Worm (Caenorhabditis elegans) whole organism, young adult: Measurements from ENCODE around the gene clc-6.

Source experiments
- B0336.3 ChIP-seq: fragments of 200-800 bp; sonication (Bioruptor generic); IDR thresholded peaks from 2 replicates; pipeline ENCODE4 v1.3.6; 2022; ENCODE audit warnings: missing genetic modification characterization, missing compliant biosample characterization
- C17E4.6 ChIP-seq: fragments of 200-800 bp; sonication (Bioruptor generic); IDR thresholded peaks from 2 replicates; pipeline ENCODE4 v1.3.6; 2022; ENCODE audit warnings: missing genetic modification reagents, missing genetic modification characterization, missing compliant biosample characterization
- F22D6.2 ChIP-seq: sonication (generic microtip); optimal IDR thresholded peaks from 2 replicates; lab custom pipeline; 2016; ENCODE audit warnings: mild to moderate bottlenecking, missing genetic modification characterization, missing compliant biosample characterization
- F23B12.7 ChIP-seq: sonication (generic microtip); optimal IDR thresholded peaks from 2 replicates; lab custom pipeline; 2017; ENCODE audit warnings: missing genetic modification characterization, mild to moderate bottlenecking, missing compliant biosample characterization, antibody characterized with exemption, moderate library complexity; ENCODE audit not compliant: insufficient read depth
- F55B11.4 ChIP-seq: sonication (generic microtip); optimal IDR thresholded peaks from 2 replicates; lab custom pipeline; 2016; ENCODE audit warnings: missing compliant biosample characterization, missing genetic modification characterization, borderline replicate concordance; ENCODE audit not compliant: insufficient read depth
- Y56A3A.18 ChIP-seq: fragments of 200-800 bp; sonication (Bioruptor generic); IDR thresholded peaks from 2 replicates; pipeline ENCODE4 v1.3.6; 2022; ENCODE audit warnings: missing genetic modification reagents, missing genetic modification characterization, missing compliant biosample characterization
- Y95B8A.8 ChIP-seq: fragments of 200-800 bp; sonication (Bioruptor generic); IDR thresholded peaks from 2 replicates; pipeline ENCODE4 v1.3.6; 2022; ENCODE audit warnings: missing genetic modification reagents, missing genetic modification characterization, missing compliant biosample characterization
- ZK185.1 ChIP-seq: sonication (generic microtip); optimal IDR thresholded peaks from 2 replicates; lab custom pipeline; 2016; ENCODE audit warnings: mild to moderate bottlenecking, missing genetic modification characterization, missing compliant biosample characterization; ENCODE audit not compliant: poor library complexity, severe bottlenecking
- athp-1 ChIP-seq: sonication (generic microtip); optimal IDR thresholded peaks from 2 replicates; lab custom pipeline; 2017; ENCODE audit warnings: mild to moderate bottlenecking, missing genetic modification characterization, missing compliant biosample characterization
- attf-3 ChIP-seq: fragments of 200-800 bp; sonication (Bioruptor generic); conservative IDR thresholded peaks from 2 replicates; pipeline ENCODE4 v1.3.6; 2022; ENCODE audit warnings: missing genetic modification reagents, missing genetic modification characterization, missing compliant biosample characterization
- attf-6 ChIP-seq: fragments of 200-800 bp; sonication (Bioruptor generic); IDR thresholded peaks from 2 replicates; pipeline ENCODE4 v1.3.6; 2022; ENCODE audit warnings: missing genetic modification reagents, missing genetic modification characterization, missing compliant biosample characterization
- bed-1 ChIP-seq: fragments of 200-800 bp; sonication (Bioruptor generic); IDR thresholded peaks from 2 replicates; pipeline ENCODE4 v1.3.6; 2022; ENCODE audit warnings: missing genetic modification reagents, missing genetic modification characterization, missing compliant biosample characterization
- bed-2 ChIP-seq: fragments of 200-800 bp; sonication (Bioruptor generic); IDR thresholded peaks from 2 replicates; pipeline ENCODE4 v1.3.6; 2022; ENCODE audit warnings: missing genetic modification reagents, missing genetic modification characterization, missing compliant biosample characterization
- cebp-2 ChIP-seq: fragments of 200-800 bp; sonication (Bioruptor generic); IDR thresholded peaks from 2 replicates; pipeline ENCODE4 v1.3.6; 2022; ENCODE audit warnings: missing genetic modification characterization, missing compliant biosample characterization
- ceh-100 ChIP-seq: fragments of 200-800 bp; sonication (Bioruptor generic); IDR thresholded peaks from 2 replicates; pipeline ENCODE4 v1.3.6; 2022; ENCODE audit warnings: missing genetic modification reagents, missing genetic modification characterization, missing compliant biosample characterization
- ceh-58 ChIP-seq: fragments of 200-800 bp; sonication (Bioruptor generic); IDR thresholded peaks from 2 replicates; pipeline ENCODE4 v1.3.6; 2022; ENCODE audit warnings: missing genetic modification characterization, missing compliant biosample characterization
- chd-7 ChIP-seq: sonication (generic microtip); optimal IDR thresholded peaks from 2 replicates; lab custom pipeline; 2016; ENCODE audit warnings: mild to moderate bottlenecking, missing genetic modification characterization, moderate library complexity, missing compliant biosample characterization
- dpff-1 ChIP-seq: sonication (generic microtip); optimal IDR thresholded peaks from 2 replicates; lab custom pipeline; 2017; ENCODE audit warnings: mild to moderate bottlenecking, missing genetic modification characterization, missing compliant biosample characterization
- dpl-1 ChIP-seq: fragments of 150-350 bp; optimal IDR thresholded peaks from 2 replicates; lab custom pipeline; 2014; ENCODE audit warnings: missing biosample characterization, missing genetic modification reagents, missing genetic modification characterization
- efl-1 ChIP-seq: fragments of 150-350 bp; optimal IDR thresholded peaks from 2 replicates; lab custom pipeline; 2014; ENCODE audit warnings: missing biosample characterization, missing genetic modification reagents, missing genetic modification characterization
- ekl-4 ChIP-seq: fragments of 200-800 bp; sonication (Bioruptor generic); IDR thresholded peaks from 2 replicates; pipeline ENCODE4 v1.3.6; 2022; ENCODE audit warnings: missing genetic modification reagents, missing genetic modification characterization, missing compliant biosample characterization
- gei-17 ChIP-seq: fragments of 200-800 bp; sonication (Bioruptor generic); optimal IDR thresholded peaks from 2 replicates; lab custom pipeline; 2018; ENCODE audit warnings: mild to moderate bottlenecking, missing genetic modification characterization, missing compliant biosample characterization
- hlh-12 ChIP-seq: sonication (generic microtip); optimal IDR thresholded peaks from 2 replicates; lab custom pipeline; 2016; ENCODE audit warnings: missing genetic modification characterization, missing compliant biosample characterization
- hrde-1 ChIP-seq: sonication (generic microtip); optimal IDR thresholded peaks from 2 replicates; lab custom pipeline; 2016; ENCODE audit warnings: missing genetic modification characterization, mild to moderate bottlenecking, missing compliant biosample characterization, moderate library complexity, missing genotype, missing genetic modification reagents, borderline replicate concordance
- hsf-1 ChIP-seq: fragments of 200-800 bp; sonication (Bioruptor generic); IDR thresholded peaks from 2 replicates; pipeline ENCODE4 v1.3.6; 2022; ENCODE audit warnings: missing genetic modification reagents, missing genetic modification characterization, missing compliant biosample characterization
- lin-26 ChIP-seq: fragments of 200-800 bp; sonication (Bioruptor generic); IDR thresholded peaks from 2 replicates; pipeline ENCODE4 v1.3.6; 2022; ENCODE audit warnings: missing genetic modification reagents, missing genetic modification characterization, missing compliant biosample characterization
- lin-35 ChIP-seq, 3 experiments: fragments of 150-350 bp in 2 of 3; sonication (generic microtip) in 1 of 3; optimal IDR thresholded peaks; 2 replicates each; lab custom pipeline; 2014 to 2018; ENCODE audit warnings: missing biosample characterization in 3 of 3, missing genetic modification characterization in 3 of 3, missing genetic modification reagents in 3 of 3
- lir-1 ChIP-seq: fragments of 200-800 bp; sonication (Bioruptor generic); conservative IDR thresholded peaks from 2 replicates; pipeline ENCODE4 v1.3.6; 2022; ENCODE audit warnings: missing genetic modification reagents, missing genetic modification characterization, missing compliant biosample characterization
- lsy-27 ChIP-seq: sonication (generic microtip); optimal IDR thresholded peaks from 2 replicates; lab custom pipeline; 2017; ENCODE audit warnings: missing genetic modification characterization, mild to moderate bottlenecking, missing compliant biosample characterization, antibody characterized with exemption, missing genotype, borderline replicate concordance; ENCODE audit not compliant: insufficient read depth
- madf-8 ChIP-seq: fragments of 200-800 bp; sonication (Bioruptor generic); conservative IDR thresholded peaks from 2 replicates; pipeline ENCODE4 v1.3.6; 2022; ENCODE audit warnings: missing genetic modification reagents, missing genetic modification characterization, missing compliant biosample characterization
- mcd-1 ChIP-seq: fragments of 200-800 bp; sonication (Bioruptor generic); IDR thresholded peaks from 2 replicates; pipeline ENCODE4 v1.3.6; 2022; ENCODE audit warnings: missing genetic modification reagents, missing genetic modification characterization, missing compliant biosample characterization
- mes-4 ChIP-seq: sonication (generic microtip); optimal IDR thresholded peaks from 2 replicates; lab custom pipeline; 2016; ENCODE audit warnings: missing genotype, missing genetic modification characterization, missing compliant biosample characterization
- nfya-2 ChIP-seq: fragments of 200-800 bp; sonication (Bioruptor generic); IDR thresholded peaks from 2 replicates; pipeline ENCODE4 v1.3.6; 2022; ENCODE audit warnings: missing genetic modification reagents, missing genetic modification characterization, missing compliant biosample characterization
- nfyb-1 ChIP-seq: fragments of 200-800 bp; sonication (Bioruptor generic); IDR thresholded peaks from 2 replicates; pipeline ENCODE4 v1.3.6; 2022; ENCODE audit warnings: missing genetic modification reagents, missing genetic modification characterization, missing compliant biosample characterization
- nhr-120 ChIP-seq: fragments of 200-800 bp; sonication (Bioruptor generic); IDR thresholded peaks from 2 replicates; pipeline ENCODE4 v1.3.6; 2022; ENCODE audit warnings: missing genetic modification characterization, missing compliant biosample characterization
- rec-8 ChIP-seq, 2 experiments: sonication (generic microtip); optimal IDR thresholded peaks; 2 replicates each; lab custom pipeline; 2016; ENCODE audit warnings: mild to moderate bottlenecking in 2 of 2, missing genetic modification characterization in 2 of 2, missing genetic modification reagents in 2 of 2, missing genotype in 2 of 2, missing biosample characterization in 1 of 2, missing compliant biosample characterization in 1 of 2, moderate library complexity in 1 of 2
- repo-1 ChIP-seq: sonication (generic microtip); optimal IDR thresholded peaks from 2 replicates; lab custom pipeline; 2017; ENCODE audit warnings: mild to moderate bottlenecking, missing genetic modification characterization, missing compliant biosample characterization
- snpc-1.1 ChIP-seq: sonication (generic microtip); optimal IDR thresholded peaks from 2 replicates; lab custom pipeline; 2017; ENCODE audit warnings: missing genetic modification characterization, mild to moderate bottlenecking, missing compliant biosample characterization, antibody characterized with exemption, moderate library complexity, missing genotype, missing genetic modification reagents; ENCODE audit not compliant: insufficient read depth
- snpc-1.3 ChIP-seq: sonication (generic microtip); optimal IDR thresholded peaks from 2 replicates; lab custom pipeline; 2017; ENCODE audit warnings: missing genetic modification characterization, mild to moderate bottlenecking, missing compliant biosample characterization, antibody characterized with exemption, moderate library complexity, missing genotype, missing genetic modification reagents; ENCODE audit not compliant: insufficient read depth
- tlf-1 ChIP-seq: fragments of 200-800 bp; sonication (Bioruptor generic); optimal IDR thresholded peaks from 2 replicates; lab custom pipeline; 2018; ENCODE audit warnings: mild to moderate bottlenecking, missing genetic modification characterization, missing compliant biosample characterization
- zim-3 ChIP-seq: sonication (generic microtip); optimal IDR thresholded peaks from 2 replicates; lab custom pipeline; 2017; ENCODE audit warnings: mild to moderate bottlenecking, missing genetic modification characterization, moderate library complexity, missing compliant biosample characterization
- ztf-18 ChIP-seq: sonication (generic microtip); optimal IDR thresholded peaks from 2 replicates; lab custom pipeline; 2016; ENCODE audit warnings: missing genotype, mild to moderate bottlenecking, missing genetic modification characterization, missing compliant biosample characterization
- ztf-28 ChIP-seq: fragments of 200-800 bp; sonication (Bioruptor generic); IDR thresholded peaks from 2 replicates; pipeline ENCODE4 v1.3.6; 2022; ENCODE audit warnings: missing genetic modification reagents, missing genetic modification characterization, missing compliant biosample characterization
- ztf-3 ChIP-seq: fragments of 200-800 bp; sonication (Bioruptor generic); optimal IDR thresholded peaks from 2 replicates; lab custom pipeline; 2018; ENCODE audit warnings: mild to moderate bottlenecking, missing genetic modification characterization, missing compliant biosample characterization
- ztf-6 ChIP-seq: fragments of 200-800 bp; sonication (Bioruptor generic); IDR thresholded peaks from 2 replicates; pipeline ENCODE4 v1.3.6; 2022; ENCODE audit warnings: missing genetic modification reagents, missing genetic modification characterization, missing compliant biosample characterization

clc-6 gene

DNA sequence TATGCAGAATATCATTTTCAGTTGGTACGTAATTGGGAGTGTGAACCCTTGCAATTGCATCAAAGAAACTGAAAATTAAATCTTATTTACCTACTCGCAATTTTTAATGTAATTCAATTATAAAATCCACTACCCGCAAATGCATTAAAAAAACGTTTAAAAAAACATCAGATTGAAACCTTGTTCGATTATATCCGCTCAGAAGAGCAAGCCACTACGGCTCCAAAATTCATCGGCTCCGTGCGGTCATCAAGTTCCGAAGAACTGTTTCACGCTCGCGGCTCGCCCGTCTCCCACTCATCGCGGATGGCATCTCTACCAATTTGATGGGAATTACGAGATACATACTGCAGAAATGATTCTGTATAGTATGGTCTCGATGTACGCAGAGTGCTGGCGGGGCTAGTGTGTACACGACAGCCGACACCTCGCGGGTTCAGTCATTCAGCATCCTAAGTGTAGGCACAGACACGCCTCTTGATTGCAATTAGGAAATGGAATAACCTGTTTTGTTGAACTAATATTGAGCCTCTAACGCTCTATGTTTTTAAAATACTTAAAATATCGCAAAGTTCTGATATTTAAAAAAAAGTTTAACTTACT, 20.6 kb downstream of the clc-6 start (continued):
- peak; percentile 67 for TF ChIP-seq hrde-1 (tag; lab: Kevin White, UChicago)
- TF ChIP-seq madf-8 = peak; percentile 54; the same call in 1 of the 2 replicates
- TF ChIP-seq attf-6 = peak; percentile 90
- peak; percentile 65 for TF ChIP-seq mcd-1 (GFP tag; lab: Robert Waterston, UW)
- TF ChIP-seq, all 124 proteins: peak for 40; not testable (repeated sequence) for 84

DNA sequence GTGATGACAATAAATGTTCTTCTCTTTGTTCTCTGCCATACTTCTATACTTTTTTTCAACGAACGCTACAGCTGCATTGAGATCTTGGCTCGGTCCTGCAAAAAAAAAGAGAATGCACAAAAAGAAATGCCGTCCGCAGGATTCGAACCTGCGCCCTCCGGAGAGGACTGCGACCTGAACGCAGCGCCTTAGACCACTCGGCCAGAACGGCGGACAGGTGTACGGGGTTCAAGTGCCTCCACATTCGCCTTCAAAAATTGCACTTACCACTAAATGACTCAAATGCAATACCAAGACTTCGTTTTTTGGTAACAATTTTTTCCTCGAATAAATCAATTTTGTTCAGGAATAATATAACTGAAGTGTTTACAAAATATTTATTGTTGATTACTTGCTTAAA, 21.3 kb downstream of the clc-6 start:
- TF ChIP-seq ztf-18 = no peak
- TF ChIP-seq F22D6.2 (tag; lab: Kevin White, UChicago) = no peak
- TF ChIP-seq dpl-1 = no peak
- no peak for TF ChIP-seq attf-3 (GFP tag; lab: Robert Waterston, UW)
- peak; percentile 53 for TF ChIP-seq chd-7 (tag; lab: Kevin White, UChicago)
- TF ChIP-seq snpc-1.1 (tag; lab: Kevin White, UChicago) = peak; percentile 92
- TF ChIP-seq madf-8 = no peak
- TF ChIP-seq snpc-1.3 (tag; lab: Kevin White, UChicago) = no peak
- TF ChIP-seq F23B12.7 (tag; lab: Kevin White, UChicago) = no peak
- TF ChIP-seq nfya-2 (GFP tag; lab: Robert Waterston, UW) = no peak
- TF ChIP-seq gei-17 (GFP tag; lab: Kevin White, UChicago) = no peak
- TF ChIP-seq repo-1 (tag; lab: Kevin White, UChicago) = peak; percentile 34
- TF ChIP-seq zim-3 (tag; lab: Kevin White, UChicago) = no peak
- no peak for TF ChIP-seq bed-1 (GFP tag; lab: Robert Waterston, UW)
- TF ChIP-seq ceh-58 (GFP tag; lab: Robert Waterston, UW) = no peak
- peak; percentile 23; the same call in 1 of the 2 replicates for TF ChIP-seq lin-26 (GFP tag; lab: Robert Waterston, UW)
- TF ChIP-seq athp-1 (tag; lab: Kevin White, UChicago) = no peak
- TF ChIP-seq Y95B8A.8 (GFP tag; lab: Robert Waterston, UW) = no peak
- TF ChIP-seq lin-35 (GFP tag; optimal IDR thresholded peaks at IDR 0.05; lab: Kevin White, UChicago) = no peak
- TF ChIP-seq C17E4.6 (GFP tag; lab: Robert Waterston, UW) = no peak
- TF ChIP-seq rec-8 (tag; optimal IDR thresholded peaks at IDR 0.05; lab: Kevin White, UChicago) = no peak
- TF ChIP-seq tlf-1 (GFP tag; lab: Kevin White, UChicago) = peak; percentile 4
- TF ChIP-seq bed-2 = no peak
- TF ChIP-seq lsy-27 = no peak
- TF ChIP-seq B0336.3 (GFP tag; lab: Robert Waterston, UW) = no peak
- peak; percentile 49; the same call in 1 of the 2 replicates for TF ChIP-seq mcd-1 (GFP tag; lab: Robert Waterston, UW)
- no peak for TF ChIP-seq ekl-4 (GFP tag; lab: Robert Waterston, UW)
- no peak for TF ChIP-seq F55B11.4 (tag; lab: Kevin White, UChicago)
- TF ChIP-seq nhr-120 (GFP tag; lab: Robert Waterston, UW) = no peak
- no peak for TF ChIP-seq lir-1
- peak; percentile 66; the same call in 1 of the 2 replicates for TF ChIP-seq Y56A3A.18 (GFP tag; lab: Robert Waterston, UW)
- TF ChIP-seq mes-4 = no peak
- no peak for TF ChIP-seq efl-1 (GFP tag; lab: Kevin White, UChicago)
- TF ChIP-seq ztf-28 (GFP tag; lab: Robert Waterston, UW) = no peak
- no peak for TF ChIP-seq hsf-1 (GFP tag; lab: Robert Waterston, UW)
- TF ChIP-seq dpff-1 (tag; lab: Kevin White, UChicago) = no peak
- TF ChIP-seq ceh-100 (GFP tag; lab: Robert Waterston, UW) = no peak
- no peak for TF ChIP-seq ztf-6 (GFP tag; lab: Robert Waterston, UW)
- peak; percentile 51; the same call in 1 of the 2 replicates for TF ChIP-seq nfyb-1 (GFP tag; lab: Robert Waterston, UW)
- no peak for TF ChIP-seq ztf-3 (GFP tag; lab: Kevin White, UChicago)
- TF ChIP-seq ZK185.1 (tag; lab: Kevin White, UChicago) = no peak
- TF ChIP-seq hlh-12 (tag; lab: Kevin White, UChicago) = no peak
- TF ChIP-seq cebp-2 (GFP tag; lab: Robert Waterston, UW) = no peak
